Fruit fly (Drosophila melanogaster) whole organism, embryonic: ENCODE results near the gene SdhC.

Source experiments
- Aef1 ChIP-seq: fragments of 200-800 bp; sonication (Bioruptor generic); IDR thresholded peaks from 3 replicates; pipeline ENCODE4 v1.3.6; 2022; ENCODE audit warnings: missing biosample characterization, missing genetic modification characterization
- CG1024 ChIP-seq: fragments of 200-800 bp; sonication (Bioruptor generic); IDR thresholded peaks from 2 replicates; pipeline ENCODE4 v1.3.6; 2022; ENCODE audit warnings: missing biosample characterization, missing genetic modification characterization
- CG12391 ChIP-seq: fragments of 200-800 bp; sonication (Bioruptor generic); optimal IDR thresholded peaks from 3 replicates; lab custom pipeline; 2018; ENCODE audit warnings: missing biosample characterization, mild to moderate bottlenecking, missing genetic modification characterization, moderate library complexity
- CG13424 ChIP-seq: fragments of 200-800 bp; sonication (Bioruptor generic); optimal IDR thresholded peaks from 2 replicates; lab custom pipeline; 2019; ENCODE audit warnings: missing biosample characterization, mild to moderate bottlenecking, missing genetic modification characterization, moderate library complexity
- CG15073 ChIP-seq: fragments of 200-800 bp; sonication (Bioruptor generic); optimal IDR thresholded peaks from 2 replicates; lab custom pipeline; 2016; ENCODE audit warnings: missing biosample characterization, missing genetic modification characterization
- CG1603 ChIP-seq: fragments of 200-800 bp; sonication (Bioruptor generic); optimal IDR thresholded peaks from 2 replicates; lab custom pipeline; 2019; ENCODE audit warnings: missing biosample characterization, mild to moderate bottlenecking, missing genetic modification characterization, moderate library complexity
- CG1792 ChIP-seq: fragments of 200-800 bp; sonication (Bioruptor generic); optimal IDR thresholded peaks from 2 replicates; lab custom pipeline; 2016; ENCODE audit warnings: missing biosample characterization, missing genetic modification characterization
- CG2120 ChIP-seq: fragments of 200-800 bp; sonication (Bioruptor generic); optimal IDR thresholded peaks from 3 replicates; lab custom pipeline; 2016; ENCODE audit warnings: missing biosample characterization, missing genetic modification characterization
- CG34422 ChIP-seq: fragments of 200-800 bp; sonication (Bioruptor generic); IDR thresholded peaks from 3 replicates; pipeline ENCODE4 v1.3.6; 2022; ENCODE audit warnings: missing biosample characterization, missing genetic modification characterization
- CG43689 ChIP-seq: fragments of 200-800 bp; sonication (Bioruptor generic); IDR thresholded peaks from 2 replicates; pipeline ENCODE4 v1.3.6; 2022; ENCODE audit warnings: missing biosample characterization, missing genetic modification characterization
- CG4854 ChIP-seq: fragments of 200-800 bp; sonication (Bioruptor generic); optimal IDR thresholded peaks from 2 replicates; lab custom pipeline; 2016; ENCODE audit warnings: missing biosample characterization, missing genetic modification characterization, inconsistent platforms
- CG7271 ChIP-seq: fragments of 200-800 bp; sonication (Bioruptor generic); optimal IDR thresholded peaks from 2 replicates; lab custom pipeline; 2018; ENCODE audit warnings: missing biosample characterization, mild to moderate bottlenecking, missing genetic modification characterization, moderate library complexity
- CG7745 ChIP-seq: fragments of 200-800 bp; sonication (Bioruptor generic); optimal IDR thresholded peaks from 2 replicates; lab custom pipeline; 2018; ENCODE audit warnings: missing biosample characterization, mild to moderate bottlenecking, missing genetic modification characterization, moderate library complexity
- CG8478 ChIP-seq: fragments of >200 bp; optimal IDR thresholded peaks from 2 replicates; lab custom pipeline; 2018
- CG9932 ChIP-seq: fragments of 200-800 bp; sonication (Bioruptor generic); IDR thresholded peaks from 2 replicates; pipeline ENCODE4 v1.3.6; 2022; ENCODE audit warnings: missing biosample characterization, missing genetic modification characterization
- Chrac-16 ChIP-seq: fragments of 200-800 bp; sonication (Bioruptor generic); optimal IDR thresholded peaks from 3 replicates; lab custom pipeline; 2016; ENCODE audit warnings: missing biosample characterization, missing genetic modification characterization
- D19A ChIP-seq: fragments of 200-800 bp; optimal IDR thresholded peaks from 3 replicates; lab custom pipeline; 2019; ENCODE audit warnings: missing biosample characterization, mild to moderate bottlenecking, missing genetic modification characterization, moderate library complexity
- Dref ChIP-seq: fragments of 200-800 bp; sonication (Bioruptor generic); IDR thresholded peaks from 2 replicates; pipeline ENCODE4 v1.3.6; 2022; ENCODE audit warnings: missing biosample characterization, missing genetic modification characterization
- Fer2 ChIP-seq: fragments of 200-800 bp; sonication (Bioruptor generic); optimal IDR thresholded peaks from 2 replicates; lab custom pipeline; 2018; ENCODE audit warnings: missing biosample characterization, mild to moderate bottlenecking, missing genetic modification characterization, moderate library complexity
- Hmr ChIP-seq: fragments of 200-800 bp; sonication (Bioruptor generic); optimal IDR thresholded peaks from 3 replicates; lab custom pipeline; 2017; ENCODE audit warnings: mild to moderate bottlenecking, missing biosample characterization, missing genetic modification reagents, missing genetic modification characterization
- Hr3 ChIP-seq: fragments of 200-800 bp; sonication (Bioruptor generic); optimal IDR thresholded peaks from 3 replicates; lab custom pipeline; 2016; ENCODE audit warnings: missing biosample characterization, missing genetic modification characterization
- Med ChIP-seq: fragments of 200-800 bp; sonication (Bioruptor generic); peaks from one replicate; lab custom pipeline; 2016; ENCODE audit warnings: missing biosample characterization, missing genetic modification characterization, mild to moderate bottlenecking, inconsistent platforms, moderate library complexity
- NFAT ChIP-seq: fragments of 200-800 bp; sonication (Bioruptor generic); IDR thresholded peaks from 2 replicates; pipeline ENCODE4 v1.3.6; 2022; ENCODE audit warnings: missing biosample characterization, missing genetic modification characterization
- Neu2 ChIP-seq: fragments of 200-800 bp; sonication (Bioruptor generic); optimal IDR thresholded peaks from 3 replicates; lab custom pipeline; 2016; ENCODE audit warnings: missing biosample characterization, missing genetic modification characterization, borderline replicate concordance
- NfI ChIP-seq: fragments of 200-800 bp; sonication (Bioruptor generic); optimal IDR thresholded peaks from 3 replicates; lab custom pipeline; 2018; ENCODE audit warnings: missing biosample characterization, mild to moderate bottlenecking, missing genetic modification characterization, moderate library complexity
- Opbp ChIP-seq: fragments of 200-800 bp; sonication (Bioruptor generic); IDR thresholded peaks from 3 replicates; pipeline ENCODE4 v1.3.6; 2022; ENCODE audit warnings: missing biosample characterization, missing genetic modification characterization; ENCODE audit not compliant: partially characterized antibody
- Sry-β ChIP-seq: fragments of 200-800 bp; sonication (Bioruptor generic); optimal IDR thresholded peaks from 2 replicates; lab custom pipeline; 2018; ENCODE audit warnings: missing biosample characterization, mild to moderate bottlenecking, missing genetic modification characterization, moderate library complexity
- YL-1 ChIP-seq: fragments of 200-800 bp; sonication (Bioruptor generic); optimal IDR thresholded peaks from 3 replicates; lab custom pipeline; 2017; ENCODE audit warnings: missing biosample characterization, mild to moderate bottlenecking, missing genetic modification characterization
- bigmax ChIP-seq: fragments of 200-800 bp; sonication (Bioruptor generic); optimal IDR thresholded peaks from 2 replicates; lab custom pipeline; 2018; ENCODE audit warnings: missing biosample characterization, mild to moderate bottlenecking, missing genetic modification characterization
- cg ChIP-seq: fragments of 200-800 bp; sonication (Bioruptor generic); optimal IDR thresholded peaks from 3 replicates; lab custom pipeline; 2019; ENCODE audit warnings: missing biosample characterization, mild to moderate bottlenecking, missing genetic modification characterization, moderate library complexity
- chif ChIP-seq, 2 experiments: fragments of 200-800 bp; sonication (Bioruptor generic); optimal IDR thresholded peaks; 3 replicates each; lab custom pipeline; 2016; ENCODE audit warnings: missing biosample characterization in 2 of 2, missing genetic modification characterization in 2 of 2
- crp ChIP-seq, 2 experiments: fragments of 200-800 bp; sonication (Bioruptor generic); optimal IDR thresholded peaks; 2 replicates in 1 of 2; 3 replicates in 1 of 2; lab custom pipeline; 2017; ENCODE audit warnings: missing biosample characterization in 2 of 2, missing genetic modification characterization in 2 of 2, mild to moderate bottlenecking in 1 of 2, moderate library complexity in 1 of 2
- fd102C ChIP-seq: fragments of 200-800 bp; sonication (Bioruptor generic); optimal IDR thresholded peaks from 2 replicates; lab custom pipeline; 2018; ENCODE audit warnings: missing biosample characterization, mild to moderate bottlenecking, missing genetic modification characterization, moderate library complexity
- grau ChIP-seq: fragments of 200-800 bp; optimal IDR thresholded peaks from 3 replicates; lab custom pipeline; 2019; ENCODE audit warnings: missing biosample characterization, mild to moderate bottlenecking, missing genetic modification characterization, moderate library complexity
- ken ChIP-seq: fragments of 200-800 bp; sonication (Bioruptor generic); IDR thresholded peaks from 3 replicates; pipeline ENCODE4 v1.3.6; 2022; ENCODE audit warnings: missing biosample characterization, missing genetic modification characterization
- knrl ChIP-seq: fragments of 200-800 bp; sonication (Bioruptor generic); IDR thresholded peaks from 3 replicates; pipeline ENCODE4 v1.3.6; 2022; ENCODE audit warnings: missing biosample characterization, missing genetic modification characterization; ENCODE audit not compliant: partially characterized antibody
- lov ChIP-seq, 2 experiments: fragments of 200-800 bp in 1 of 2; fragments of >200 bp in 1 of 2; sonication (Bioruptor generic) in 1 of 2; IDR thresholded peaks in 1 of 2; optimal IDR thresholded peaks in 1 of 2; 2 replicates in 1 of 2; 3 replicates in 1 of 2; pipeline versions ENCODE4 v1.3.6 to Lab custom; 2017 to 2022; ENCODE audit warnings: missing biosample characterization in 1 of 2, missing genetic modification characterization in 1 of 2
- nerfin-2 ChIP-seq: fragments of 200-800 bp; sonication (Bioruptor generic); IDR thresholded peaks from 2 replicates; pipeline ENCODE4 v1.3.6; 2022; ENCODE audit warnings: missing biosample characterization, missing genetic modification characterization; ENCODE audit not compliant: partially characterized antibody
- pan ChIP-seq, 4 experiments: fragments of >200 bp in 3 of 4; fragments of 200-800 bp in 1 of 4; sonication (Bioruptor generic) in 1 of 4; optimal IDR thresholded peaks in 3 of 4; IDR thresholded peaks in 1 of 4; 2 replicates each; pipeline versions ENCODE4 v1.3.6 to Lab custom; 2017 to 2022; ENCODE audit warnings: missing biosample characterization in 2 of 4, missing genetic modification characterization in 2 of 4, mixed read lengths in 1 of 4
- phol ChIP-seq: fragments of 200-800 bp; sonication (Bioruptor generic); optimal IDR thresholded peaks from 3 replicates; lab custom pipeline; 2018; ENCODE audit warnings: missing biosample characterization, mild to moderate bottlenecking, missing genetic modification characterization, moderate library complexity
- pita ChIP-seq: fragments of 200-800 bp; sonication (Bioruptor generic); optimal IDR thresholded peaks from 2 replicates; lab custom pipeline; 2017; ENCODE audit warnings: missing biosample characterization, mild to moderate bottlenecking, missing genetic modification characterization
- psq ChIP-seq: fragments of 200-800 bp; sonication (Bioruptor generic); optimal IDR thresholded peaks from 2 replicates; lab custom pipeline; 2017; ENCODE audit warnings: missing biosample characterization, missing genetic modification characterization
- repo ChIP-seq: fragments of 200-800 bp; sonication (Bioruptor generic); optimal IDR thresholded peaks from 2 replicates; lab custom pipeline; 2016; ENCODE audit warnings: missing biosample characterization, missing genetic modification characterization
- sna ChIP-seq: fragments of 200-800 bp; sonication (Bioruptor generic); IDR thresholded peaks from 2 replicates; pipeline ENCODE4 v1.3.6; 2022; ENCODE audit warnings: missing biosample characterization, missing genetic modification characterization; ENCODE audit not compliant: partially characterized antibody
- zf30C ChIP-seq: fragments of 200-800 bp; sonication (Bioruptor generic); optimal IDR thresholded peaks from 3 replicates; lab custom pipeline; 2018; ENCODE audit warnings: missing biosample characterization, mild to moderate bottlenecking, missing genetic modification characterization

The SdhC gene

DNA sequence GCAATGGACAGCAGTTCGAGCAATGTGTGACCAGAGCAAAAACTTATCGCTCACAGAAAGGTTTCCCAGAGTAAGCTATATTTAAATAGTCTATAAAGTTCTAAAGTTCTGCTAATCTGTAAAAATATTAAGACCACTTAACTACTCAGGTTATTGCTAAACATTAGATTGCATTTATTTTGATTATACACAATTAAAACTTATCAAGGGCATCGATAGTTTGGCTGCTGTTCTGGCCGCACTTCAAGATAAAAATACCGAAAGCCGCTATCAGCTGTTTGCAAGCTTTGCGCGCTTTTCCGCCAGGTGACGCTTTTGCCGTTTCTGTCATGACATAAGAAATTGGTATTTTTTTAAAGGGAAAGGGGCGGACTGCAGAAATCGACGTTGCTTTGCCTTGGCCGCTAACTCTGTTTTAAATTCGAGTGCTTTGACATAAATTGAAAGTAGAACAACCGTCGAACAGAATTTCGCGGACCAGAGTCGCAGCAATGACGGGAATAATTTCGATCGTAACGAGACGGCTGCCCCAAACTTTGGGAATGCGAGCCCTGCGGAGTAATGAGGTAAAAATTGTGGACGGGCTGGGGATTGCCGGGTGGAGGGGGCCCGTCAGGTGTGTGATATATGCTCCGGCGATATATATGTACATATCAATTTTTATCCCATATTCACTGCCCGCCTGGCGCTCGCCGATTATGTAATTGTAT lies 34.5 kb upstream of the SdhC start, which contains the start of the genes CG17734 and CG5214 (continued):
- no peak for TF ChIP-seq Med (GFP tag; lab: Kevin White, UChicago)
- TF ChIP-seq phol (tag; lab: Kevin White, UChicago) = no peak
- peak; percentile 24 for TF ChIP-seq CG1792 (GFP tag; lab: Kevin White, UChicago)
- no peak for TF ChIP-seq NFAT (GFP tag; lab: Robert Waterston, UW)
- no peak for TF ChIP-seq pita (GFP tag; lab: Kevin White, UChicago)
- TF ChIP-seq CG34422 (GFP tag; lab: Robert Waterston, UW) = no peak

DNA sequence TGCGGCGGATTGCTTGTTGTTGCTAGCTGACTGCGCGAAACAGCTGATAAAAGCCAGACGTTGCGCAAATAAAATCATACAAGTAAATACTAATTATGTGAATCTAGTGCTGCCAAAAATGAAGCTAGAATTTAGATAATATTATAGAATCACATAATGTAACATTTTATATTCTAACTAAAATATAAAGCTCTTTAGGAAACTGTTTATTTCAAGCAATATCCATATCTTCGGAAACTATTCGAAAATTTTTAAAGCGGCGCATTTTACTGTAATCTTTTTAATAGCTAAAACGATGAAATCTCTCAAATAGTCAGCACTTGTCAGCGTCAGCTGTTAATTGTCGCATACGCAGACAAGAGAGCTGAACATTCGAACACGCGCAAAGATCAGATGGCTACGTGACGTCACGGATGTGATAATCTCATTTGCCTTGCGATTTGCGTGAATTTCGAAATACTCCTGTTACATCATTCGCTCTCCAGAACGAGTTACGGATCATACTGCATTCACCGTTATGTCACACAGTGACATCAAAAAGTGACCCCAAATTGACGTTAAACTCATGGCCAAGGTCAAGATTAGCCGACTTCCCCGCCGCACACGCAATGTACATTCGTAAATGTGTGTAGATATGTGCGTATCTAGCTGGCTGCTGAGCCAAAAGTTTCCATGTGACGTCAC lies 33.5 kb upstream of the SdhC start:
- no peak for TF ChIP-seq CG4854 (GFP tag; lab: Kevin White, UChicago)
- no peak for TF ChIP-seq zf30C
- TF ChIP-seq CG15073 (GFP tag; lab: Kevin White, UChicago) = no peak
- no peak for TF ChIP-seq Aef1 (GFP tag; lab: Robert Waterston, UW)
- TF ChIP-seq fd102C (GFP tag; lab: Kevin White, UChicago) = no peak
- no peak for TF ChIP-seq Opbp (GFP tag; lab: Robert Waterston, UW)
- no peak for TF ChIP-seq Chrac-16 (GFP tag; lab: Kevin White, UChicago)
- TF ChIP-seq grau (tag; lab: Kevin White, UChicago) = peak; percentile 22
- TF ChIP-seq Neu2 (GFP tag; lab: Kevin White, UChicago) = no peak
- no peak for TF ChIP-seq Sry-β (GFP tag; lab: Kevin White, UChicago)
- no peak for TF ChIP-seq cg (GFP tag; lab: Kevin White, UChicago)
- TF ChIP-seq CG43689 (GFP tag; lab: Robert Waterston, UW) = no peak
- no peak for TF ChIP-seq lov (optimal IDR thresholded peaks at IDR 0.05; lab: Kevin White, UChicago)
- no peak for TF ChIP-seq lov (GFP tag; IDR thresholded peaks at IDR 0.05; lab: Robert Waterston, UW)
- TF ChIP-seq CG2120 (GFP tag; lab: Kevin White, UChicago) = peak; percentile 31
- no peak for TF ChIP-seq ken (GFP tag; lab: Robert Waterston, UW)
- TF ChIP-seq YL-1 (GFP tag; lab: Kevin White, UChicago) = no peak
- no peak for TF ChIP-seq bigmax (GFP tag; lab: Kevin White, UChicago)
- no peak for TF ChIP-seq Fer2 (tag; lab: Kevin White, UChicago)
- no peak for TF ChIP-seq repo (GFP tag; lab: Kevin White, UChicago)
- no peak for TF ChIP-seq CG1603 (tag; lab: Kevin White, UChicago)
- no peak for TF ChIP-seq CG1024 (GFP tag; lab: Robert Waterston, UW)
- no peak for TF ChIP-seq knrl (GFP tag; lab: Robert Waterston, UW)
- no peak for TF ChIP-seq CG13424 (tag; lab: Kevin White, UChicago)
- no peak for TF ChIP-seq D19A
- TF ChIP-seq crp (GFP tag; optimal IDR thresholded peaks at IDR 0.05; lab: Kevin White, UChicago) = peak in 1 of 2 experiments; percentile 69
- no peak for TF ChIP-seq nerfin-2 (GFP tag; lab: Robert Waterston, UW)
- no peak for TF ChIP-seq pan (optimal IDR thresholded peaks at IDR 0.05; lab: Kevin White, UChicago)
- TF ChIP-seq pan (GFP tag; optimal IDR thresholded peaks at IDR 0.05 in 1 of 2, IDR thresholded peaks at IDR 0.05 in 1 of 2) = no peak
- TF ChIP-seq CG9932 (GFP tag; lab: Robert Waterston, UW) = no peak
- TF ChIP-seq sna = no peak
- no peak for TF ChIP-seq CG7745 (tag; lab: Kevin White, UChicago)
- no peak for TF ChIP-seq CG7271 (tag; lab: Kevin White, UChicago)
- no peak for TF ChIP-seq NfI (GFP tag; lab: Kevin White, UChicago)
- TF ChIP-seq CG8478 (lab: Kevin White, UChicago) = no peak
- TF ChIP-seq psq = no peak
- TF ChIP-seq CG12391 (tag; lab: Kevin White, UChicago) = no peak
- no peak for TF ChIP-seq Dref (GFP tag; lab: Robert Waterston, UW)
- TF ChIP-seq Hr3 (GFP tag; lab: Kevin White, UChicago) = no peak
- TF ChIP-seq Hmr (GFP tag; lab: Kevin White, UChicago) = peak; percentile 15
- no peak for TF ChIP-seq chif (GFP tag; optimal IDR thresholded peaks at IDR 0.05; lab: Kevin White, UChicago)
